Fruit fly (Drosophila melanogaster): ENCODE results near the gene Bulli.

Gene Bulli

dm6 chr3L:6482838-6483237, 5.6 kb upstream of the Bulli start:
- no peak for TF ChIP-seq usp (GFP tag; optimal IDR thresholded peaks at IDR 0.05)
- peak in 1 of 2 experiments; percentile 3 for TF ChIP-seq foxo (GFP tag; optimal IDR thresholded peaks at IDR 0.05)
- TF ChIP-seq br (GFP tag; optimal IDR thresholded peaks at IDR 0.05): peak; percentile 20
- peak; percentile 23 for TF ChIP-seq fru (GFP tag; optimal IDR thresholded peaks at IDR 0.05)
- no peak for TF ChIP-seq tai (GFP tag; optimal IDR thresholded peaks at IDR 0.05)

DNA sequence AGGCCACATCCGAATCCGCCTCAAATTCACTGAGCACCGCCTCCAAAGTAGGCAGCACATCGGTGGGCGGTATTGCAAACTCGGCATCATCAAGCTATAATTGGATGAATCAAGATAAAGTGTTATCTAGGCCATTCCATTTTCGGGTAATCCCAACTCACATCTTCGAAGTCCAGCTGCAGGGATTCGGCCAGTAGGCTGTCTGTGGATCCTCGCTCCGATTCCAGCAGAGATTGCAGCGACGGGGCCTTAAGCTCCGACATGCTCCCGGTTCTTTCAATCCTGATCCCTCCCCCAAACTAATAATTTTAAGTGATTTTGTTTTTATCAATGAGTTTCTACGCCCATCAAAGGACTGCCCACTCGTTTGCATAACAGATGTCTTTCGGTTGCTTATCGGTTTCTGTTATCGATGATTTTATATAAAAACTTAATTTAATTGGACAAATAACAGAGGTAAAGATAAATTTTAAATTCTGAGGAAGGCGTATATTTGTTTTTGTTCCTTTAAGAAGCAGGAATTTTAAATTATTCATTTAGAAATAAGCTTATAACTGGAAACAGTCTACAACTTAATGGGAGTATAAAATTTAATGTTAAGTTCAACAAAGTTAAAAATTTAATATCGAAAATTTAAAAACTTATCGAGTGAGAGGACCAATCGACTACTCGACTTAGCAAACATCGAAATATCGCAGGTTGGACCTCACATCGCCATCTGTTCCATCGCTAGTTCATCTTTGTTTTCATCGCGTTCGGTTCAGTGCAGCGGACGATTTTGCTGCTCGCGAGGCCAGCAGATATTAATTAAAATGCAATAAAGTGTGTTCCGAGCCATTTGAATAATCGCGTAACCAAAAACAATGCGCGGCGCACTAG, 6.7 kb downstream of the Bulli start, which contains the start of the genes Vps8 and sfl:
Gene Vps8, minus strand, starts transcription at position 370 of the 879 bp plus-strand sequence.
Gene sfl, plus strand, starts transcription at position 753 of the 879 bp plus-strand sequence.
- TF ChIP-seq br (GFP tag; optimal IDR thresholded peaks at IDR 0.05) (no peak), HLH106 (tag; optimal IDR thresholded peaks at IDR 0.05) (peak; percentile 9), h (GFP tag; optimal IDR thresholded peaks at IDR 0.05) (peak; percentile 21), fru (GFP tag; optimal IDR thresholded peaks at IDR 0.05) (peak; percentile 25), usp (GFP tag; optimal IDR thresholded peaks at IDR 0.05) (no peak), Hr78 (GFP tag; optimal IDR thresholded peaks at IDR 0.05) (no peak), dmrt93B (GFP tag; optimal IDR thresholded peaks at IDR 0.05) (no peak), N (GFP tag; optimal IDR thresholded peaks at IDR 0.05) (no peak), Sp1 (GFP tag; optimal IDR thresholded peaks at IDR 0.05) (peak; percentile 23), foxo (GFP tag; optimal IDR thresholded peaks at IDR 0.05) (peak in 1 of 2 experiments; percentile 33), sv (GFP tag; optimal IDR thresholded peaks at IDR 0.05) (peak; percentile 30), Hnf4 (GFP tag; optimal IDR thresholded peaks at IDR 0.05) (peak; percentile 28), rgr (GFP tag; optimal IDR thresholded peaks at IDR 0.05) (peak; percentile 34), OdsH (GFP tag; optimal IDR thresholded peaks at IDR 0.05) (no peak), CG9705 (GFP tag; optimal IDR thresholded peaks at IDR 0.05) (peak; percentile 16), Dif (GFP tag; optimal IDR thresholded peaks at IDR 0.05; ENCODE audit: partially characterized antibody) (no peak), Rel (GFP tag; optimal IDR thresholded peaks at IDR 0.05) (no peak), Rel (tag; optimal IDR thresholded peaks at IDR 0.05) (peak; percentile 90), Hr83 (GFP tag; optimal IDR thresholded peaks at IDR 0.05; ENCODE audit: poor library complexity, severe bottlenecking) (peak; percentile 55), Jra (GFP tag; optimal IDR thresholded peaks at IDR 0.05) (no peak), woc (GFP tag; optimal IDR thresholded peaks at IDR 0.05) (peak; percentile 71), dsf (GFP tag; optimal IDR thresholded peaks at IDR 0.05; ENCODE audit: borderline replicate concordance) (peak; percentile 20)

dm6 chr3L:6496053-6496921, 7.8 kb downstream of the Bulli start:
- TF ChIP-seq N (GFP tag; optimal IDR thresholded peaks at IDR 0.05) (peak; percentile 28), Hr83 (GFP tag; optimal IDR thresholded peaks at IDR 0.05; ENCODE audit: poor library complexity, severe bottlenecking) (peak; percentile 24), Jra (GFP tag; optimal IDR thresholded peaks at IDR 0.05) (peak; percentile 8), dmrt93B (GFP tag; optimal IDR thresholded peaks at IDR 0.05) (no peak), Hr78 (GFP tag; optimal IDR thresholded peaks at IDR 0.05) (no peak), OdsH (GFP tag; optimal IDR thresholded peaks at IDR 0.05) (no peak), Dif (GFP tag; optimal IDR thresholded peaks at IDR 0.05; ENCODE audit: partially characterized antibody) (no peak), HLH106 (tag; optimal IDR thresholded peaks at IDR 0.05) (no peak), woc (GFP tag; optimal IDR thresholded peaks at IDR 0.05) (no peak), Rel (GFP tag; optimal IDR thresholded peaks at IDR 0.05) (no peak), Rel (tag; optimal IDR thresholded peaks at IDR 0.05) (no peak), Dfd (GFP tag; optimal IDR thresholded peaks at IDR 0.05) (no peak), psq (GFP tag; optimal IDR thresholded peaks at IDR 0.05) (peak; percentile 90), dsf (GFP tag; optimal IDR thresholded peaks at IDR 0.05; ENCODE audit: borderline replicate concordance) (no peak), pan (optimal IDR thresholded peaks at IDR 0.05) (no peak), foxo (GFP tag; optimal IDR thresholded peaks at IDR 0.05) (no peak), tai (GFP tag; optimal IDR thresholded peaks at IDR 0.05) (no peak), dl (GFP tag; optimal IDR thresholded peaks at IDR 0.05; ENCODE audit: insufficient read depth in 1 of 2, partially characterized antibody in 2 of 2) (no peak)

DNA sequence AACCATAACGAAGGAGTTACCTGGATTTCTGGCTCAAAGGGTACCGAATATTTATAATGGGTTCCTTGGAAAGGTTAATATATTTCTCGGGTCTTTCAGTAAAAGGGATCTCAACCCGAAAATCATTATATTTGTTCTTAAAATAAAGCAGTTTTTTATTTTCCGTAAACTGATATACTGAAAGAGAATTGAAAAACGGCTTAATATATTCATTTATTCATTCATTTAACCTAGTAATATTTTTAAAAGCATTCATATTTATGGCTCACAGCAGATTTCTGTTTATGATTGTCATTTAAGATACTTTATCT, 8.4 kb downstream of the Bulli start:
- TF ChIP-seq Dfd (GFP tag; optimal IDR thresholded peaks at IDR 0.05) (no peak), CrebA (GFP tag; optimal IDR thresholded peaks at IDR 0.05; ENCODE audit: borderline replicate concordance) (no peak), Abd-B (GFP tag; optimal IDR thresholded peaks at IDR 0.05) (no peak), Sp1 (GFP tag; optimal IDR thresholded peaks at IDR 0.05) (no peak), h (GFP tag; optimal IDR thresholded peaks at IDR 0.05) (no peak), Dif (GFP tag; optimal IDR thresholded peaks at IDR 0.05; ENCODE audit: partially characterized antibody) (no peak), sage (GFP tag; optimal IDR thresholded peaks at IDR 0.05) (no peak)

Data from whole organism, wandering third instar larva.